Worm (Caenorhabditis elegans) whole organism, early embryonic: ENCODE results near the gene srw-135.

Experiments
- B0310.2 ChIP-seq: sonication (generic microtip); optimal IDR thresholded peaks from 2 replicates; lab custom pipeline; 2016; ENCODE audit warnings: mild to moderate bottlenecking, missing genetic modification characterization, missing compliant biosample characterization
- F13C5.2 ChIP-seq: sonication (generic microtip); optimal IDR thresholded peaks from 2 replicates; lab custom pipeline; 2017; ENCODE audit warnings: mild to moderate bottlenecking, missing genetic modification characterization, inconsistent platforms, missing compliant biosample characterization
- aly-1 ChIP-seq: sonication (generic microtip); optimal IDR thresholded peaks from 2 replicates; lab custom pipeline; 2016; ENCODE audit warnings: missing genetic modification characterization, missing compliant biosample characterization
- ama-1 ChIP-seq: fragments of 150-350 bp; optimal IDR thresholded peaks from 2 replicates; lab custom pipeline; 2014
- ceh-13 ChIP-seq: fragments of 200-800 bp; sonication (Bioruptor generic); optimal IDR thresholded peaks from 2 replicates; lab custom pipeline; 2018; ENCODE audit warnings: mild to moderate bottlenecking, missing genetic modification characterization, missing compliant biosample characterization
- ceh-36 ChIP-seq: sonication (generic microtip); optimal IDR thresholded peaks from 2 replicates; lab custom pipeline; 2016; ENCODE audit warnings: missing genetic modification characterization, inconsistent platforms, missing compliant biosample characterization
- ets-7 ChIP-seq: sonication (generic microtip); optimal IDR thresholded peaks from 2 replicates; lab custom pipeline; 2016; ENCODE audit warnings: missing genotype, missing genetic modification characterization, missing compliant biosample characterization
- flt-1 ChIP-seq: fragments of 200-800 bp; sonication (Bioruptor generic); IDR thresholded peaks from 2 replicates; pipeline ENCODE4 v1.3.6; 2022; ENCODE audit warnings: missing genetic modification characterization, missing compliant biosample characterization
- hmg-4 ChIP-seq: fragments of 200-800 bp; sonication (Bioruptor generic); optimal IDR thresholded peaks from 2 replicates; lab custom pipeline; 2018; ENCODE audit warnings: mild to moderate bottlenecking, missing genetic modification characterization, missing compliant biosample characterization
- hnd-1 ChIP-seq: sonication (generic microtip); optimal IDR thresholded peaks from 2 replicates; lab custom pipeline; 2016; ENCODE audit warnings: missing genetic modification characterization, missing compliant biosample characterization
- pes-1 ChIP-seq: fragments of 200-800 bp; sonication (Bioruptor generic); IDR thresholded peaks from 2 replicates; pipeline ENCODE4 v1.3.6; 2022; ENCODE audit warnings: missing genetic modification reagents, missing genetic modification characterization, missing compliant biosample characterization
- scrt-1 ChIP-seq: fragments of 200-800 bp; sonication (Bioruptor generic); IDR thresholded peaks from 2 replicates; pipeline ENCODE4 v1.3.6; 2022; ENCODE audit warnings: missing genetic modification characterization, missing compliant biosample characterization
- sea-1 ChIP-seq: fragments of 200-800 bp; sonication (Bioruptor generic); conservative IDR thresholded peaks from 2 replicates; pipeline ENCODE4 v1.3.6; 2022; ENCODE audit warnings: missing genetic modification characterization, missing compliant biosample characterization
- tbx-11 ChIP-seq: fragments of 200-800 bp; sonication (Bioruptor generic); IDR thresholded peaks from 2 replicates; pipeline ENCODE4 v1.3.6; 2022; ENCODE audit warnings: missing genetic modification characterization, missing compliant biosample characterization
- tbx-37 ChIP-seq: fragments of 200-800 bp; sonication (Bioruptor generic); conservative IDR thresholded peaks from 2 replicates; pipeline ENCODE4 v1.3.6; 2022; ENCODE audit warnings: missing genetic modification reagents, missing genetic modification characterization, missing compliant biosample characterization

Gene srw-135

DNA sequence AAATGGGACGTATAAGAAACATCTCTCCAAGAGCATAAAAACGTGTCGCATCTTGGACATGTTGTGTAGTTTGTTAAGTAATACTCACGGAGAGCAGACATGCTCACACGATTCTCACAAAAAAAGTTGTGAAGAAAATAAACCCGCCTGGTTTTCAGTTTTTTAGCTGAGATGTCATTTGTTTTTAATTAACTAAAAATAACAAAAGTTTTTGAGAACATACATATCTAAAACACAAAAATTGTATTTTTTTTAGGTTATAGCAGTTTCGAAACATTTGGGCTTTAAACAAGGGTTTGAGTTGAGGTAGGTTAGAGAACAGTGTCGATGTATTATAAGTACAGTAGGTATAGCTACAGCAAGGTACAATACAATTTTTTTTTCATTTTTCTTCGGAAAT is 46.5 kb downstream of the srw-135 start, which contains the start of gene srh-88:
Gene srh-88 (minus strand): TSS at position 101 of the 400 bp plus-strand sequence.
- TF ChIP-seq tbx-11 (GFP tag; lab: Robert Waterston, UW) (no peak), ceh-36 (tag; lab: Kevin White, UChicago) (no peak), ceh-13 (GFP tag; lab: Kevin White, UChicago) (no peak), flt-1 (GFP tag; lab: Robert Waterston, UW) (no peak), tbx-37 (GFP tag; lab: Robert Waterston, UW) (no peak), F13C5.2 (tag; lab: Kevin White, UChicago) (no peak), aly-1 (tag; lab: Kevin White, UChicago) (no peak), ets-7 (tag; lab: Kevin White, UChicago) (no peak), sea-1 (GFP tag; lab: Robert Waterston, UW) (no peak), B0310.2 (tag; lab: Kevin White, UChicago) (no peak), hnd-1 (tag; lab: Kevin White, UChicago) (no peak), hmg-4 (GFP tag; lab: Kevin White, UChicago) (no peak)

DNA sequence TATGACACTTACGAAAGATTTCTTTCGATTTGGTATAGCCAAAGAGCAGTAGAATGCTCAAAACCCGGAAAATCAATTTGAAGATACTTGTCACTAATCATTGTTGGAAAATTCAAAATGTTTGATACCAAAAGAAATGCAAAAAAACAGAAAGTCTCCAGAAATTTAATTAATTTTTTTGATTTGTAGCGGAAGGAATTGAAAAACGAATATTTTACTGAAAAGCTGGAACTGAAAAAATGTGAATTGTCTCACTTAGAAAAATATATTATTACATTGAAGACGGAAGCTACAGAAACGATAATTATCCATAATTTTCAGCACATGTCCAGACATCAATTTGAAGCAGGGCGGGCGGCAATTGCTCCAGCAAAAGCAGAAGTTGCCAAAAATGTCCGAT is 48.3 kb downstream of the srw-135 start, which contains the start of gene srw-138:
Gene srw-138 (minus strand): TSS at position 101 of the 400 bp plus-strand sequence.
- no peak for TF ChIP-seq tbx-37 (GFP tag; lab: Robert Waterston, UW)
- no peak for TF ChIP-seq sea-1 (GFP tag; lab: Robert Waterston, UW)
- TF ChIP-seq ama-1 (lab: Kevin White, UChicago), result no peak
- no peak for TF ChIP-seq ceh-13 (GFP tag; lab: Kevin White, UChicago)
- TF ChIP-seq hmg-4 (GFP tag; lab: Kevin White, UChicago), result no peak
- no peak for TF ChIP-seq B0310.2 (tag; lab: Kevin White, UChicago)
- no peak for TF ChIP-seq hnd-1 (tag; lab: Kevin White, UChicago)
- TF ChIP-seq tbx-11 (GFP tag; lab: Robert Waterston, UW), result no peak
- no peak for TF ChIP-seq flt-1 (GFP tag; lab: Robert Waterston, UW)
- TF ChIP-seq scrt-1 (GFP tag; lab: Robert Waterston, UW), result no peak
- TF ChIP-seq pes-1 (GFP tag; lab: Robert Waterston, UW), result no peak
- no peak for TF ChIP-seq ceh-36 (tag; lab: Kevin White, UChicago)
